Worm (Caenorhabditis elegans) whole organism, midembryonic: Measurements from ENCODE around the gene tmem-24.

Experiments used
- flt-1 ChIP-seq: fragments of 200-800 bp; sonication (Bioruptor generic); IDR thresholded peaks from 2 replicates; pipeline ENCODE4 v1.3.6; 2022; ENCODE audit warnings: missing genetic modification characterization, missing compliant biosample characterization
- med-1 ChIP-seq: sonication (generic microtip); optimal IDR thresholded peaks from 2 replicates; lab custom pipeline; 2017; ENCODE audit warnings: missing genetic modification characterization, mild to moderate bottlenecking, missing compliant biosample characterization, antibody characterized with exemption, missing genetic modification reagents; ENCODE audit not compliant: insufficient read depth
- ztf-23 ChIP-seq: fragments of 200-800 bp; sonication (Bioruptor generic); IDR thresholded peaks from 2 replicates; pipeline ENCODE4 v1.3.6; 2022; ENCODE audit warnings: missing genetic modification reagents, missing genetic modification characterization, missing compliant biosample characterization
- ztf-29 ChIP-seq: fragments of 200-800 bp; sonication (Bioruptor generic); IDR thresholded peaks from 2 replicates; pipeline ENCODE4 v1.3.6; 2022; ENCODE audit warnings: missing genetic modification reagents, missing genetic modification characterization, missing compliant biosample characterization

ce11 chrX:3611740-3612139 lies 33.0 kb downstream of the tmem-24 start:
- no peak for TF ChIP-seq ztf-23 (GFP tag; lab: Robert Waterston, UW)
- TF ChIP-seq med-1 (GFP tag; lab: Kevin White, UChicago): no peak
- no peak for TF ChIP-seq ztf-29 (GFP tag; lab: Robert Waterston, UW)
- TF ChIP-seq flt-1 (GFP tag; lab: Robert Waterston, UW): no peak
